Worm (Caenorhabditis elegans): ENCODE data around the gene lys-8.

Gene lys-8

DNA sequence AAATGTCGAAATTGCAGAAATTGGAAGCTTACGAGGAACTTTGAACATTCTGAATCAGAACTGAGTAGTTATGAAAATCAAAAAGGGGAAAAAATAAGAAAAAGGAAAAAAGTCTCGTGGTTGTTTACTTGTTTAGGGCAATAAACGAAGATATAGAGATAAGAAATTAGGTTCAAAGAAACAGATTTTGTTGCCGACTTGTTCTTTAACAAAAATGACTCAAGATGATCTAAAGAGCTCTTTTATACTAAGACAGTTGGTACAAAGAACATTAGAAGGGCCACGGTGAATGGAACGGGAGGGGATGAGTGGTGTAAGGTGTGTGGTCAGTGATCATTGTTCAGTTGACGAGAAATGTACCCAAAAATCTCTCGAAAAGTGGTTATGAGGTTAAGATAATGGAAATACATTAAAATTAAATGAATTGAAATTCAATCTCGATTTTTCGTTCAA lies 38.5 kb upstream of the lys-8 start, which contains the start of gene acdh-2:
acdh-2 (minus strand) TSS at position 51 of the 453 bp plus-strand sequence.
- TF ChIP-seq snu-23 (GFP tag; optimal IDR thresholded peaks at IDR 0.05) (peak; percentile 22), nhr-71 (tag; optimal IDR thresholded peaks at IDR 0.05) (peak; percentile 51), nhr-85 (tag) (no peak)

DNA sequence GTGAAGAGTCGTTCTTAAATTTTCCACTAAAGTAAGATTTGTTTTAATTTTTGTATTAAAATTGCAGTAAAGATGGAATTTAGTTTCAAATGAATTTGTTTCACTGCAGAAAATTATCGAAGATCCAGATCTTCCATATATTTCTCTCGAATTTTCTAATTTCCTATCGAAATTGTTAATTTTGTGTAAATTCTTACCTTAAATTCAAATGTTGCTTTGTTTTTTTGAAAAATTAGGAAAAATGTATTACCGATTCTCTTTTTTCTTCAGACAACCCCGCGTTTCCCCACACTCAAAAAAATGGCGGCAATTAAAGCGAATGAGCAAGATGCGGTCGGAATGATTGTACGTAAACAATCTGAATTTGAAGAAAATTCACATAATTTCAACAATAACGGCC lies 36.2 kb upstream of the lys-8 start, which contains the start of gene C17C3.6:
C17C3.6 (plus strand) TSS at position 301 of the 400 bp plus-strand sequence.
- TF ChIP-seq snu-23 (GFP tag; optimal IDR thresholded peaks at IDR 0.05): no peak

ce11 chrII:5551517-5551916 lies 34.5 kb upstream of the lys-8 start, which contains the start of gene C17C3.5:
TSS of gene C17C3.5 (plus strand) at chrII:5551817.
- TF ChIP-seq C04F5.9 (tag; optimal IDR thresholded peaks at IDR 0.05): no peak
- TF ChIP-seq unc-62 (GFP tag; optimal IDR thresholded peaks at IDR 0.05): no peak
- TF ChIP-seq unc-130 (tag; optimal IDR thresholded peaks at IDR 0.05): no peak
- TF ChIP-seq snpc-4 (tag; optimal IDR thresholded peaks at IDR 0.05): no peak
- TF ChIP-seq skn-1 (tag; optimal IDR thresholded peaks at IDR 0.05): no peak
- no peak for TF ChIP-seq pax-3 (tag; optimal IDR thresholded peaks at IDR 0.05)
- no peak for TF ChIP-seq efl-3 (GFP tag; optimal IDR thresholded peaks at IDR 0.05)
- no peak for TF ChIP-seq alr-1 (tag; optimal IDR thresholded peaks at IDR 0.05; ENCODE audit: borderline replicate concordance)

DNA sequence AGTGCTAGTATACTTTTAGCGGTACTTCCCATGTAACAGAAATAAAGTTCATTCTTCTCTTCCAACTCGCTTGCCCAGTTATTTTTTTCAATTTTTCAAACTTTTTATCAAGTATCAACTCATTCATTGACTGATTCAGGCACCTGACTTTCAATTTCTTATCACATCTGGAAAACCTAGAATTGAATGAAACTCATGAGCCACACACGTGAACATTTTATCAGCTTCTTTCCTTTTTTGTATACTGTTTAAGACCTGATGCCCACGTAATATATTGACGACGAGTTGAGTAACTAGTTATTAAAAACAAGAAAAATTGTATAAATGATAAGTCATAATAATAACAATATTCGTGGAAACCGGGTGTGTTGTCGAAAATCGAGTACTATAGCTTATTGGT lies 32.4 kb upstream of the lys-8 start:
- TF ChIP-seq grh-1 (GFP tag; IDR thresholded peaks at IDR 0.05): no peak
- no peak for TF ChIP-seq C34B4.2 (tag; optimal IDR thresholded peaks at IDR 0.05)
- no peak for TF ChIP-seq fkh-8 (tag; optimal IDR thresholded peaks at IDR 0.05)
- peak; percentile 98 for TF ChIP-seq elt-2 (tag; optimal IDR thresholded peaks at IDR 0.05)
- no peak for TF ChIP-seq nhr-28 (tag; optimal IDR thresholded peaks at IDR 0.05)
- peak in 1 of 2 experiments; percentile 30 for TF ChIP-seq lin-35 (GFP tag; optimal IDR thresholded peaks at IDR 0.05)
- TF ChIP-seq nhr-71 (tag; optimal IDR thresholded peaks at IDR 0.05): peak; percentile 18
- TF ChIP-seq nhr-20 (tag; optimal IDR thresholded peaks at IDR 0.05): peak; percentile 4
- TF ChIP-seq skn-1 (tag; optimal IDR thresholded peaks at IDR 0.05): no peak
- TF ChIP-seq vab-15 (tag; optimal IDR thresholded peaks at IDR 0.05): no peak
- TF ChIP-seq nhr-90 (tag; optimal IDR thresholded peaks at IDR 0.05; ENCODE audit: poor library complexity): peak; percentile 10
- peak; percentile 31 for TF ChIP-seq pqm-1 (tag; optimal IDR thresholded peaks at IDR 0.05)

ce11 chrII:5554317-5554716 lies 31.7 kb upstream of the lys-8 start, which contains the start of gene ins-12:
TSS of gene ins-12 (plus strand) at chrII:5554617.
- TF ChIP-seq Y116A8C.19 (tag; optimal IDR thresholded peaks at IDR 0.05; ENCODE audit: borderline replicate concordance) (no peak), C16A3.4 (tag; optimal IDR thresholded peaks at IDR 0.05) (no peak), ets-5 (GFP tag; IDR thresholded peaks at IDR 0.05) (no peak), aha-1 (tag; optimal IDR thresholded peaks at IDR 0.05) (no peak)

ce11 chrII:5554788-5555187 lies 31.2 kb upstream of the lys-8 start:
- TF ChIP-seq C04F5.9 (tag; optimal IDR thresholded peaks at IDR 0.05) (no peak), nhr-85 (tag) (no peak), ceh-63 (GFP tag; optimal IDR thresholded peaks at IDR 0.05) (no peak), lin-39 (tag; optimal IDR thresholded peaks at IDR 0.05) (no peak), unc-130 (tag; optimal IDR thresholded peaks at IDR 0.05) (no peak), lin-14 (GFP tag; optimal IDR thresholded peaks at IDR 0.05) (no peak), dsc-1 (tag; optimal IDR thresholded peaks at IDR 0.05) (no peak), unc-86 (tag; optimal IDR thresholded peaks at IDR 0.05) (no peak), fkh-8 (tag; optimal IDR thresholded peaks at IDR 0.05) (no peak), ceh-88 (GFP tag; IDR thresholded peaks at IDR 0.05) (no peak), ama-1 (optimal IDR thresholded peaks at IDR 0.05) (no peak), vab-15 (tag; optimal IDR thresholded peaks at IDR 0.05) (no peak), nhr-84 (tag; optimal IDR thresholded peaks at IDR 0.05) (no peak), nhr-20 (tag; optimal IDR thresholded peaks at IDR 0.05) (no peak), lir-3 (tag; optimal IDR thresholded peaks at IDR 0.05; ENCODE audit: poor library complexity) (no peak), lin-35 (GFP tag; optimal IDR thresholded peaks at IDR 0.05) (no peak), mdl-1 (tag; optimal IDR thresholded peaks at IDR 0.05) (no peak), aha-1 (tag; optimal IDR thresholded peaks at IDR 0.05) (no peak), nhr-47 (tag; optimal IDR thresholded peaks at IDR 0.05) (no peak), sup-37 (GFP tag; optimal IDR thresholded peaks at IDR 0.05) (no peak)
